Fruit fly (Drosophila melanogaster) whole organism, embryonic: ENCODE measurements around the gene Oscillin.
A peak's percentile ranks its signal among the peaks of the same experiment; 100 is the strongest.

Experiments used
- Awh ChIP-seq: fragments of 200-800 bp; sonication (Bioruptor generic); IDR thresholded peaks from 2 replicates; pipeline ENCODE4, ENCODE4 v1.3.6; 2022; ENCODE audit warnings: missing biosample characterization, missing genetic modification characterization
- BEAF-32 ChIP-seq: fragments of 200-800 bp; sonication (Bioruptor generic); optimal IDR thresholded peaks from 3 replicates; lab custom pipeline; 2017; ENCODE audit warnings: missing biosample characterization, missing genetic modification characterization, mild to moderate bottlenecking, moderate library complexity, missing genetic modification reagents
- Bgb ChIP-seq: fragments of 200-800 bp; sonication (Bioruptor generic); IDR thresholded peaks from 2 replicates; pipeline ENCODE4 v1.3.6; 2022; ENCODE audit warnings: missing biosample characterization, missing genetic modification characterization; ENCODE audit not compliant: partially characterized antibody
- CG1233 ChIP-seq: fragments of 200-800 bp; sonication (Bioruptor generic); optimal IDR thresholded peaks from 4 replicates; lab custom pipeline; 2018; ENCODE audit warnings: missing biosample characterization, mild to moderate bottlenecking, missing genetic modification characterization
- CG13287 ChIP-seq: fragments of 200-800 bp; sonication (Bioruptor generic); IDR thresholded peaks from 2 replicates; pipeline ENCODE4 v1.3.6; 2022; ENCODE audit warnings: missing biosample characterization, missing genetic modification characterization; ENCODE audit not compliant: partially characterized antibody
- CG14710 ChIP-seq: fragments of 200-800 bp; sonication (Bioruptor generic); optimal IDR thresholded peaks from 3 replicates; lab custom pipeline; 2019; ENCODE audit warnings: missing biosample characterization, mild to moderate bottlenecking, missing genetic modification characterization, moderate library complexity
- CG14860 ChIP-seq: fragments of 200-800 bp; sonication (Bioruptor generic); IDR thresholded peaks from 3 replicates; pipeline ENCODE4 v1.3.6; 2022; ENCODE audit warnings: missing biosample characterization, missing genetic modification characterization; ENCODE audit not compliant: partially characterized antibody
- CG15269 ChIP-seq: fragments of 200-800 bp; sonication (Bioruptor generic); optimal IDR thresholded peaks from 2 replicates; lab custom pipeline; 2018; ENCODE audit warnings: missing biosample characterization, mild to moderate bottlenecking, missing genetic modification characterization, moderate library complexity
- CG16813 ChIP-seq: fragments of 200-800 bp; sonication (Bioruptor generic); IDR thresholded peaks from 3 replicates; pipeline ENCODE4 v1.3.6; 2022; ENCODE audit warnings: missing biosample characterization, missing genetic modification characterization; ENCODE audit not compliant: partially characterized antibody
- CG17802 ChIP-seq: fragments of 200-800 bp; sonication (Bioruptor generic); optimal IDR thresholded peaks from 2 replicates; lab custom pipeline; 2018; ENCODE audit warnings: missing biosample characterization, mild to moderate bottlenecking, missing genetic modification characterization, moderate library complexity
- CG18011 ChIP-seq: fragments of 200-800 bp; sonication (Bioruptor generic); optimal IDR thresholded peaks from 2 replicates; lab custom pipeline; 2017; ENCODE audit warnings: missing biosample characterization, missing genetic modification characterization, mild to moderate bottlenecking, moderate library complexity, missing genotype
- CG2129 ChIP-seq: fragments of 200-800 bp; sonication (Bioruptor generic); IDR thresholded peaks from 2 replicates; pipeline ENCODE4 v1.3.6; 2022; ENCODE audit warnings: missing biosample characterization, missing genetic modification characterization; ENCODE audit not compliant: partially characterized antibody
- CG2889 ChIP-seq: fragments of 200-800 bp; sonication (Bioruptor generic); IDR thresholded peaks from 3 replicates; pipeline ENCODE4 v1.3.6; 2022; ENCODE audit warnings: missing biosample characterization, missing genetic modification characterization
- CG7963 ChIP-seq: fragments of 200-800 bp; sonication (Bioruptor generic); IDR thresholded peaks from 3 replicates; pipeline ENCODE4 v1.3.6; 2022; ENCODE audit warnings: missing biosample characterization, missing genetic modification characterization; ENCODE audit not compliant: partially characterized antibody
- CG8388 ChIP-seq: fragments of 200-800 bp; sonication (Bioruptor generic); optimal IDR thresholded peaks from 2 replicates; lab custom pipeline; 2019; ENCODE audit warnings: missing biosample characterization, mild to moderate bottlenecking, missing genetic modification characterization, moderate library complexity
- CG8478 ChIP-seq: fragments of >200 bp; optimal IDR thresholded peaks from 2 replicates; lab custom pipeline; 2018
- CG9932 ChIP-seq: fragments of 200-800 bp; sonication (Bioruptor generic); IDR thresholded peaks from 2 replicates; pipeline ENCODE4 v1.3.6; 2022; ENCODE audit warnings: missing biosample characterization, missing genetic modification characterization
- CHES-1-like ChIP-seq: fragments of 200-800 bp; sonication (Bioruptor generic); optimal IDR thresholded peaks from 2 replicates; lab custom pipeline; 2016; ENCODE audit warnings: missing biosample characterization, missing genetic modification characterization
- CrebB ChIP-seq: fragments of 200-800 bp; sonication (Bioruptor generic); optimal IDR thresholded peaks from 3 replicates; lab custom pipeline; 2018; ENCODE audit warnings: missing biosample characterization, mild to moderate bottlenecking, missing genetic modification characterization
- Dll ChIP-seq: fragments of 200-800 bp; sonication (Bioruptor generic); IDR thresholded peaks from 4 replicates; pipeline ENCODE4 v1.3.6; 2022; ENCODE audit warnings: missing biosample characterization, missing genetic modification characterization; ENCODE audit not compliant: partially characterized antibody
- Dp ChIP-seq: fragments of 200-800 bp; sonication (Bioruptor generic); optimal IDR thresholded peaks from 2 replicates; lab custom pipeline; 2018; ENCODE audit warnings: missing biosample characterization, mild to moderate bottlenecking, missing genetic modification characterization, moderate library complexity
- Dref ChIP-seq: fragments of 200-800 bp; sonication (Bioruptor generic); IDR thresholded peaks from 2 replicates; pipeline ENCODE4 v1.3.6; 2022; ENCODE audit warnings: missing biosample characterization, missing genetic modification characterization
- E2f2 ChIP-seq: fragments of 200-800 bp; sonication (Bioruptor generic); IDR thresholded peaks from 2 replicates; pipeline ENCODE4 v1.3.6; 2022; ENCODE audit warnings: missing biosample characterization, missing genetic modification characterization
- HLH4C ChIP-seq: fragments of 200-800 bp; sonication (Bioruptor generic); IDR thresholded peaks from 3 replicates; pipeline ENCODE4 v1.3.6; 2022; ENCODE audit warnings: missing biosample characterization, missing genetic modification characterization; ENCODE audit not compliant: partially characterized antibody
- Med ChIP-seq: fragments of 200-800 bp; sonication (Bioruptor generic); peaks from one replicate; lab custom pipeline; 2016; ENCODE audit warnings: missing biosample characterization, missing genetic modification characterization, mild to moderate bottlenecking, inconsistent platforms, moderate library complexity
- Mrtf ChIP-seq: fragments of 200-800 bp; sonication (Bioruptor generic); IDR thresholded peaks from 3 replicates; pipeline ENCODE4 v1.3.6; 2022; ENCODE audit warnings: missing biosample characterization, missing genetic modification characterization
- Opbp ChIP-seq: fragments of 200-800 bp; sonication (Bioruptor generic); IDR thresholded peaks from 3 replicates; pipeline ENCODE4 v1.3.6; 2022; ENCODE audit warnings: missing biosample characterization, missing genetic modification characterization; ENCODE audit not compliant: partially characterized antibody
- Pdp1 ChIP-seq, 2 experiments: fragments of 200-800 bp; sonication (Bioruptor generic); optimal IDR thresholded peaks; 3 replicates each; lab custom pipeline; 2016; ENCODE audit warnings: missing biosample characterization in 2 of 2, missing genetic modification characterization in 2 of 2, mild to moderate bottlenecking in 1 of 2, moderate library complexity in 1 of 2
- Ptx1 ChIP-seq: fragments of 200-800 bp; sonication (Bioruptor generic); IDR thresholded peaks from 2 replicates; pipeline ENCODE4 v1.3.6; 2022; ENCODE audit warnings: missing biosample characterization, missing genetic modification characterization
- Scr ChIP-seq: fragments of 200-800 bp; sonication (Bioruptor generic); IDR thresholded peaks from 2 replicates; pipeline ENCODE4 v1.3.6; 2022; ENCODE audit warnings: missing biosample characterization, missing genetic modification characterization; ENCODE audit not compliant: partially characterized antibody
- Sry-δ ChIP-seq: fragments of 200-800 bp; sonication (Bioruptor generic); optimal IDR thresholded peaks from 2 replicates; lab custom pipeline; 2016; ENCODE audit warnings: missing biosample characterization, missing genetic modification characterization
- Xbp1 ChIP-seq: fragments of 200-800 bp; sonication (Bioruptor generic); optimal IDR thresholded peaks from 3 replicates; lab custom pipeline; 2016; ENCODE audit warnings: missing biosample characterization, mild to moderate bottlenecking, missing genetic modification characterization
- ato ChIP-seq: fragments of 200-800 bp; sonication (Bioruptor generic); IDR thresholded peaks from 2 replicates; pipeline ENCODE4 v1.3.6; 2022; ENCODE audit warnings: missing biosample characterization, missing genetic modification characterization; ENCODE audit not compliant: partially characterized antibody
- corto ChIP-seq: fragments of 200-800 bp; sonication (Bioruptor generic); optimal IDR thresholded peaks from 2 replicates; lab custom pipeline; 2016; ENCODE audit warnings: missing biosample characterization, mild to moderate bottlenecking, missing genetic modification characterization, moderate library complexity
- crp ChIP-seq, 2 experiments: fragments of 200-800 bp; sonication (Bioruptor generic); optimal IDR thresholded peaks; 2 replicates in 1 of 2; 3 replicates in 1 of 2; lab custom pipeline; 2017; ENCODE audit warnings: missing biosample characterization in 2 of 2, missing genetic modification characterization in 2 of 2, mild to moderate bottlenecking in 1 of 2, moderate library complexity in 1 of 2
- da ChIP-seq: fragments of 200-800 bp; sonication (Bioruptor generic); optimal IDR thresholded peaks from 2 replicates; lab custom pipeline; 2016; ENCODE audit warnings: missing biosample characterization, missing genetic modification characterization
- hb ChIP-seq: fragments of 200-800 bp; sonication (Bioruptor generic); IDR thresholded peaks from 3 replicates; pipeline ENCODE4 v1.3.6; 2022; ENCODE audit warnings: missing biosample characterization, missing genetic modification characterization; ENCODE audit not compliant: partially characterized antibody
- knrl ChIP-seq: fragments of 200-800 bp; sonication (Bioruptor generic); IDR thresholded peaks from 3 replicates; pipeline ENCODE4 v1.3.6; 2022; ENCODE audit warnings: missing biosample characterization, missing genetic modification characterization; ENCODE audit not compliant: partially characterized antibody
- mld ChIP-seq: fragments of 200-800 bp; sonication (Bioruptor generic); IDR thresholded peaks from 3 replicates; pipeline ENCODE4 v1.3.6; 2022; ENCODE audit warnings: missing biosample characterization, missing genetic modification characterization; ENCODE audit not compliant: partially characterized antibody
- nerfin-2 ChIP-seq: fragments of 200-800 bp; sonication (Bioruptor generic); IDR thresholded peaks from 2 replicates; pipeline ENCODE4 v1.3.6; 2022; ENCODE audit warnings: missing biosample characterization, missing genetic modification characterization; ENCODE audit not compliant: partially characterized antibody
- pros ChIP-seq: fragments of 200-800 bp; sonication (Bioruptor generic); optimal IDR thresholded peaks from 3 replicates; lab custom pipeline; 2019; ENCODE audit warnings: missing biosample characterization, mild to moderate bottlenecking, missing genetic modification characterization, moderate library complexity
- slbo ChIP-seq: fragments of 200-800 bp; sonication (Bioruptor generic); IDR thresholded peaks from 2 replicates; pipeline ENCODE4 v1.3.6; 2022; ENCODE audit warnings: missing biosample characterization, missing genetic modification characterization
- ssp ChIP-seq: fragments of 200-800 bp; sonication (Bioruptor generic); IDR thresholded peaks from 2 replicates; pipeline ENCODE4 v1.3.6; 2022; ENCODE audit warnings: missing biosample characterization, missing genetic modification characterization
- tna ChIP-seq: fragments of 200-800 bp; sonication (Bioruptor generic); IDR thresholded peaks from 2 replicates; pipeline ENCODE4 v1.3.6; 2022; ENCODE audit warnings: missing biosample characterization, missing genetic modification characterization; ENCODE audit not compliant: partially characterized antibody
- unc-4 ChIP-seq: fragments of 200-800 bp; sonication (Bioruptor generic); IDR thresholded peaks from 2 replicates; pipeline ENCODE4 v1.3.6; 2022; ENCODE audit warnings: missing biosample characterization, missing genetic modification characterization; ENCODE audit not compliant: partially characterized antibody
- vnd ChIP-seq: fragments of 200-800 bp; sonication (Bioruptor generic); IDR thresholded peaks from 3 replicates; pipeline ENCODE4 v1.3.6; 2022; ENCODE audit warnings: missing biosample characterization, missing genetic modification characterization; ENCODE audit not compliant: partially characterized antibody
- zen2 ChIP-seq: fragments of 200-800 bp; sonication (Bioruptor generic); IDR thresholded peaks from 3 replicates; pipeline ENCODE4 v1.3.6; 2022; ENCODE audit warnings: missing biosample characterization, missing genetic modification characterization; ENCODE audit not compliant: partially characterized antibody

The Oscillin gene

DNA sequence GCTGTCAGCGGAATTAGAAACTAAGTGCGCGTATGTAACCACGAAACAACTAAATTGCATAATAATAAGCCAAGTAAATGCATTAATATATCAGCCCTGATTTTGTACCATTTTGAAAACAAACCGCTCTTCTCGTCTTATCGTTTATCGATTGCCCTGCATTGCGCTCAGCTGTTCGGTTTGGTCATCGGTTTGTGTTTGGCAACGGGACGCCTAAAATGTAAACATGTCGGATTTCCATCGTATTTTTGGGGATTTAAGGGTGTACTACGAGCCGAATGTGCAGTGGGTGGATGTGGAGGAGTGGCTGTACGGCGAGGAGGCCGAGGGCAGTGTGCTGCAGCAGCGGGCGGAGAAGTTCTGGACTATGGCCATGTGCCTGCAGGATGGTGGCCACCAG, 21.2 kb upstream of the Oscillin start, which contains the start of gene Cap-D3:
Cap-D3 (plus strand) TSS at position 183 of the 400 bp plus-strand sequence.
- TF ChIP-seq CG9932 (GFP tag; lab: Robert Waterston, UW) (no peak), CG14710 (peak; percentile 91), CG1233 (GFP tag; lab: Kevin White, UChicago) (no peak), Xbp1 (no peak), CrebB (tag; lab: Kevin White, UChicago) (no peak), Dll (GFP tag; lab: Robert Waterston, UW) (peak; percentile 45; the same call in 2 of the 4 replicates), CG15269 (no peak), E2f2 (GFP tag; lab: Robert Waterston, UW) (peak; percentile 84), CHES-1-like (GFP tag; lab: Kevin White, UChicago) (no peak), CG14860 (peak; percentile 67), BEAF-32 (peak; percentile 16), slbo (0 out of 2 replicates have a peak, but pooled peaks have one; percentile 9), CG2889 (GFP tag; lab: Robert Waterston, UW) (no peak), Dref (GFP tag; lab: Robert Waterston, UW) (peak; percentile 71), Awh (GFP tag; lab: Robert Waterston, UW) (no peak), da (no peak), Pdp1 (GFP tag; optimal IDR thresholded peaks at IDR 0.05; lab: Kevin White, UChicago) (peak in 1 of 2 experiments; percentile 62), ato (peak; percentile 68; the same call in 1 of the 2 replicates), Scr (peak; percentile 49), Ptx1 (GFP tag; lab: Robert Waterston, UW) (no peak), CG17802 (peak; percentile 94), zen2 (GFP tag; lab: Robert Waterston, UW) (peak; percentile 65), tna (GFP tag; lab: Robert Waterston, UW) (peak; percentile 74), CG7963 (GFP tag; lab: Robert Waterston, UW) (peak; percentile 62; the same call in 1 of the 3 replicates), Opbp (peak; percentile 63; the same call in 2 of the 3 replicates), vnd (GFP tag; lab: Robert Waterston, UW) (peak; percentile 61; the same call in 2 of the 3 replicates), HLH4C (GFP tag; lab: Robert Waterston, UW) (peak; percentile 85), pros (GFP tag; lab: Kevin White, UChicago) (no peak), unc-4 (peak; percentile 36), nerfin-2 (GFP tag; lab: Robert Waterston, UW) (peak; percentile 72), Sry-δ (GFP tag; lab: Kevin White, UChicago) (peak; percentile 25), CG8388 (GFP tag; lab: Kevin White, UChicago) (no peak), mld (GFP tag; lab: Robert Waterston, UW) (peak; percentile 53; the same call in 1 of the 3 replicates), ssp (no peak), CG13287 (GFP tag; lab: Robert Waterston, UW) (peak; percentile 69), crp (GFP tag; optimal IDR thresholded peaks at IDR 0.05; lab: Kevin White, UChicago) (peak in 1 of 2 experiments; percentile 88), knrl (GFP tag; lab: Robert Waterston, UW) (peak; percentile 28; the same call in 1 of the 3 replicates), hb (0 out of 3 replicates have a peak, but pooled peaks have one; percentile 70), Dp (peak; percentile 74), CG2129 (GFP tag; lab: Robert Waterston, UW) (0 out of 2 replicates have a peak, but pooled peaks have one; percentile 12), Mrtf (GFP tag; lab: Robert Waterston, UW) (no peak), CG8478 (no peak), CG16813 (GFP tag; lab: Robert Waterston, UW) (peak; percentile 55), Med (peak; percentile 54), CG18011 (GFP tag; lab: Kevin White, UChicago) (no peak), corto (GFP tag; lab: Kevin White, UChicago) (no peak), Bgb (GFP tag; lab: Robert Waterston, UW) (peak; percentile 60)
